Worm (Caenorhabditis elegans): Measurements from ENCODE around the gene mec-4.
A peak's percentile ranks its signal among the peaks of the same experiment; 100 is the strongest.

Gene mec-4

DNA sequence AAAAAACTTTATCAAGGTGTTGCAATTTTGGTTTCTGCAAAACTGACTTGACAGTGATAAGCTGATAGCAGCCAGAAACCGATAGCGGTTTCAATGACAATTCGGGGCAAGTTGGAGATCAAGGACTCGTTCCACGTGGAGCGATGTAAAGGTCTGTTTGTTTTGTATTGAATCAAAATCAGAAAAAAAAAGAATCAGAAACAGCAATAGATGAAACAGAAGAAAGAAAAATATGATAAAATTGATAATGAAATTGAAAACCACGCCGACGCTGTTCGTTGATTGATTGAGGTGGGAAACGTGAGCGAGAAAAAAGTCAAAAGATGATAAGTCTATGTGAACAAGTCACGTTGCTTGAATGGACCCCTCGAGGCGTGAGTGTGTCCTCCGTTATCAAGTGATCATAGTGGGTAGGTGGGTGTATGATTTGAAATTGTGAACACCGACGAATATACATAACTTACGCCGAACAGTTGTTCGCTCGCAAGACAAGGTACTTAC is 31.5 kb downstream of the mec-4 start (continued):
- TF ChIP-seq T20F7.1 (GFP tag; optimal IDR thresholded peaks at IDR 0.05) (peak; percentile 3), unc-62 (GFP tag; optimal IDR thresholded peaks at IDR 0.05 in 1 of 2) (peak in 1 of 2 experiments; percentile 80), unc-62 (tag; optimal IDR thresholded peaks at IDR 0.05) (no peak), pqm-1 (tag; optimal IDR thresholded peaks at IDR 0.05) (peak; percentile 90), hlh-30 (tag; optimal IDR thresholded peaks at IDR 0.05; ENCODE audit: insufficient read depth) (peak; percentile 93), aha-1 (tag) (no peak), ceh-28 (tag; optimal IDR thresholded peaks at IDR 0.05) (no peak)

DNA sequence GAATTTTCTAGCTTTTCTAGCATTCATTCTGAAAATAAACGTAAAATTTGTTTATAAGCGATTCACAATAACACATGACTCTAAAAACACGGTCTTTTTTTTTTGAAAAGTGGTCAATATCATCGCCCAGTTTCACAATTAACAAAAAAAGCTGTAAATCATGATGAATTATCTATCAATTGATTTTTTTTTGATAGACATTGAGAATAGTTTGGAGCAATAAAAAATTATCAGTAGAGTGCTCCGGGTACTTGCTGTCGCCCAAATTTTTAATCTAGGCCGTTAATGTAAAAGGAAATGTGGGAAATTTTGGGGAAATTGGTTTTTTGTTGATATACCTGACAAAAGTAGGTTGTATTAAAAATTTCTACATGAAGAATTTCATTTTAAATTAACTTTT is 33.5 kb downstream of the mec-4 start:
- TF ChIP-seq pqm-1 (tag; optimal IDR thresholded peaks at IDR 0.05) (peak; percentile 66), D1046.2 (GFP tag; IDR thresholded peaks at IDR 0.05) (no peak), ceh-20 (GFP tag; IDR thresholded peaks at IDR 0.05) (peak; percentile 62; the same call in 1 of the 2 replicates), php-3 (GFP tag; IDR thresholded peaks at IDR 0.05) (peak; percentile 51; the same call in 1 of the 2 replicates), dmd-6 (GFP tag; IDR thresholded peaks at IDR 0.05) (peak; percentile 34; the same call in 1 of the 2 replicates)

DNA sequence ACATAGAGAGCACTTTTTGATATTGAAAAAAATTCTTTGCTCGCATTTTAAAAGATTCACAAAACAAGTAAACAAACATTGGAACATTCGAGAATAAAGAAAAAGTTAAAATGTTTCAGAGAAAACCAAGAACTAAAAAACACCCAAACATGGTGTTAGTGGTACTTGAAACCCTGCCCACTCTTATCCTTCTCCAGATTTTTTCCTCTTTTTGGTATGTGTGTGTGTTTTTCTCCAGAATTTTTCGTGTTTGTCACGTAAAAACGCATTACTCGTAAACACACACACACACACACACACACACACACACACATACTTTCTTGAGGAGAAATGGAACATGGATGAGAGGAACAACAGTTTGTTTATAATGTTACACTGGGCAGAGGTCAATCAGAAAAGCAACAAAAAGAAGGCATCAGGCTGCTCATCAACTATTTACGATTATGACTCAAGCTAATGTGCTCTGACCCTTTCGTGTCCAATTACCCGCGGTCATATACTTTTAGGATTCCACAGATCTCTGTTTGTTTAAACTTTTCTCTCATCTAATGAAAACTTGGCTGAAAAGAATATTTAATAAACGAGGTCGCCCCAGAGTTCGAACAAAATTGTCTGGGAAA is 34.7 kb downstream of the mec-4 start:
- TF ChIP-seq ceh-62 (tag; optimal IDR thresholded peaks at IDR 0.05) (no peak), daf-16 (GFP tag; optimal IDR thresholded peaks at IDR 0.05) (peak in 1 of 2 experiments; percentile 43), daf-16 (tag; optimal IDR thresholded peaks at IDR 0.05) (no peak), mdt-29 (GFP tag; IDR thresholded peaks at IDR 0.05) (no peak), hif-1 (tag; optimal IDR thresholded peaks at IDR 0.05) (peak in 1 of 2 experiments; percentile 94), dmd-8 (GFP tag; IDR thresholded peaks at IDR 0.05) (no peak), mes-2 (tag; optimal IDR thresholded peaks at IDR 0.05; ENCODE audit: poor library complexity, severe bottlenecking) (peak; percentile 1), spr-3 (GFP tag; optimal IDR thresholded peaks at IDR 0.05) (no peak), Y105C5A.15 (GFP tag; IDR thresholded peaks at IDR 0.05) (no peak), skn-1 (tag; optimal IDR thresholded peaks at IDR 0.05) (no peak), unc-62 (GFP tag; optimal IDR thresholded peaks at IDR 0.05 in 1 of 2) (peak in 1 of 2 experiments; percentile 0), unc-62 (tag; optimal IDR thresholded peaks at IDR 0.05) (no peak), F10B5.3 (tag; optimal IDR thresholded peaks at IDR 0.05) (no peak), aha-1 (tag) (peak; percentile 94), lin-39 (tag; optimal IDR thresholded peaks at IDR 0.05) (no peak), aly-2 (tag; optimal IDR thresholded peaks at IDR 0.05) (no peak), madf-9 (GFP tag; conservative IDR thresholded peaks at IDR 0.05) (no peak)

DNA sequence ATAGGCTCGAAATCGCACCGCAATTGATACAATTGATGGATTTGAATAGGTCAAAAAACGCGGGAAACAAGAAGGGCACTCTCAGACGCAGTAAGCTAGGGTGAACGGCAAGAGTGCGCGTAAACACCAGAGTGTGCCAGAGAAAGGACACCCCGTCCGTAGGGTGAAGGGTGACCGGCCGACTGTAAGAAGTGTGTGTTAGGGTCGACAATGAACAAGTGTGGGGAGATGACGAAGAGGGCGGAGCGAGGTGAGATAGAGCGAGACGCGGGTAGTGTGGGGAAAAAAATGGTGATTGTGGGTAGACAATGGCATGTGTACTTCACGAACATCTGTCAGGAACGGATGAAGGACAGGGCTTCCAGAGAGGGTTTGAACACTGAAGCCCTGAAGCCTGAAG is 36.0 kb downstream of the mec-4 start:
- no peak for TF ChIP-seq sdz-12 (GFP tag; optimal IDR thresholded peaks at IDR 0.05)
- no peak for TF ChIP-seq spr-3 (GFP tag; optimal IDR thresholded peaks at IDR 0.05)
- no peak for TF ChIP-seq pha-4 (GFP tag; IDR thresholded peaks at IDR 0.05)
- TF ChIP-seq pha-4 (tag; optimal IDR thresholded peaks at IDR 0.05) = no peak
- TF ChIP-seq ceh-20 (GFP tag; IDR thresholded peaks at IDR 0.05) = no peak
- no peak for TF ChIP-seq Y5F2A.4 (GFP tag; optimal IDR thresholded peaks at IDR 0.05)
- no peak for TF ChIP-seq mxl-3 (GFP tag; optimal IDR thresholded peaks at IDR 0.05)
- no peak for TF ChIP-seq nhr-48 (tag; optimal IDR thresholded peaks at IDR 0.05)
- no peak for TF ChIP-seq dmd-8 (GFP tag; IDR thresholded peaks at IDR 0.05)
- TF ChIP-seq zag-1 (tag; optimal IDR thresholded peaks at IDR 0.05) = no peak
- TF ChIP-seq egl-43 (GFP tag; IDR thresholded peaks at IDR 0.05) = no peak
- TF ChIP-seq pqm-1 (tag; optimal IDR thresholded peaks at IDR 0.05) = no peak
- TF ChIP-seq dmd-9 (GFP tag; IDR thresholded peaks at IDR 0.05) = no peak
- no peak for TF ChIP-seq nhr-10 (tag; optimal IDR thresholded peaks at IDR 0.05)
- no peak for TF ChIP-seq ceh-44 (GFP tag; IDR thresholded peaks at IDR 0.05)
- no peak for TF ChIP-seq nhr-41 (GFP tag; IDR thresholded peaks at IDR 0.05)

All from whole organism, L4 larva.